Worm (Caenorhabditis elegans): Measurements from ENCODE around the gene M01F1.4.

DNA sequence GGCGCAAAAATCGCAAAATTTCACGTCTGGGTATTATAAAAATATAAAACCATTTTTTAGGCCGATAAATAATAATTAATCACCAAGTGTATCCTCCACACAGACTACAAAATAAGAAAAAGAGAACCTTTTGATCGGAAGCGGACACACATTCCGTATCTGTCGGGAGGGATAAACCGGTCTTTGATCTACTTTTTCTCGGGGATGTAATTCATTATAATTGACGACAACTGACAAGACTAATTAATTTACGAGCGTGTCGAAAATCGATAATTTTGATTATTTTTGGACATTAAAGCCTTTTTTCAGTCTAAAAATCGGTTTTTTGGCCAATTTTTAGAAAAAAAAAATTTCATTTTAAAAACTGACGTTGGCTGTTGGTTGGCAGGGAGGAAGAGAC, 39.4 kb downstream of the M01F1.4 start:
- no peak for TF ChIP-seq nhr-11 (tag; optimal IDR thresholded peaks at IDR 0.05)
- TF ChIP-seq lin-13 (GFP tag; optimal IDR thresholded peaks at IDR 0.05): no peak
- no peak for TF ChIP-seq aly-2 (tag; optimal IDR thresholded peaks at IDR 0.05)
- TF ChIP-seq nhr-237 (tag; optimal IDR thresholded peaks at IDR 0.05): no peak
- TF ChIP-seq T26A8.4 (GFP tag; IDR thresholded peaks at IDR 0.05): no peak
- no peak for TF ChIP-seq zfp-2 (tag; optimal IDR thresholded peaks at IDR 0.05)
- no peak for TF ChIP-seq ceh-28 (tag; optimal IDR thresholded peaks at IDR 0.05)
- TF ChIP-seq nhr-10 (tag; optimal IDR thresholded peaks at IDR 0.05): no peak
- no peak for TF ChIP-seq lir-3 (tag; optimal IDR thresholded peaks at IDR 0.05)
